Worm (Caenorhabditis elegans) whole organism, L2 larva: ENCODE data around the gene mth-2.

Experiments used
- dmd-4 ChIP-seq: sonication (generic microtip); optimal IDR thresholded peaks from 2 replicates; lab custom pipeline; 2017; ENCODE audit warnings: missing biosample characterization, missing genetic modification characterization
- lin-39 ChIP-seq: fragments of 150-350 bp; optimal IDR thresholded peaks from 2 replicates; lab custom pipeline; 2014; ENCODE audit warnings: missing biosample characterization, missing genetic modification reagents, missing genetic modification characterization
- mdl-1 ChIP-seq, 2 experiments: fragments of 150-350 bp in 1 of 2; sonication (generic microtip) in 1 of 2; optimal IDR thresholded peaks; 2 replicates each; lab custom pipeline; 2017; ENCODE audit warnings: missing biosample characterization in 2 of 2, missing genetic modification characterization in 2 of 2
- nhr-11 ChIP-seq: fragments of 150-350 bp; optimal IDR thresholded peaks from 2 replicates; lab custom pipeline; 2014; ENCODE audit warnings: missing biosample characterization, missing genetic modification characterization
- nhr-12 ChIP-seq: fragments of 150-350 bp; optimal IDR thresholded peaks from 2 replicates; lab custom pipeline; 2014; ENCODE audit warnings: missing biosample characterization, missing genetic modification characterization
- unc-39 ChIP-seq: fragments of 150-350 bp; optimal IDR thresholded peaks from 2 replicates; lab custom pipeline; 2014; ENCODE audit warnings: missing biosample characterization, missing genetic modification characterization
- unc-62 ChIP-seq: fragments of 150-350 bp; optimal IDR thresholded peaks from 2 replicates; lab custom pipeline; 2014; ENCODE audit warnings: missing biosample characterization, missing genetic modification reagents, missing genetic modification characterization

ce11 chrII:4194127-4194526 lies at the start of gene mth-2:
- no peak for TF ChIP-seq unc-39
- no peak for TF ChIP-seq nhr-11 (tag; lab: Kevin White, UChicago)
- TF ChIP-seq lin-39 (tag; lab: Kevin White, UChicago), result no peak
- TF ChIP-seq unc-62 (GFP tag; lab: Kevin White, UChicago), result no peak
- no peak for TF ChIP-seq nhr-12 (tag; lab: Kevin White, UChicago)
- no peak for TF ChIP-seq mdl-1 (tag; optimal IDR thresholded peaks at IDR 0.05; lab: Kevin White, UChicago)
- TF ChIP-seq dmd-4 (tag; lab: Kevin White, UChicago), result no peak
